Fruit fly (Drosophila melanogaster): ENCODE measurements around the gene brwl.

The brwl gene

dm6 chr2L:9545511-9545910 is 23.2 kb upstream of the brwl start, which contains the start of gene CG13114:
Gene CG13114 (plus strand): TSS chr2L:9545811.
- no peak for TF ChIP-seq da (GFP tag; optimal IDR thresholded peaks at IDR 0.05)
- no peak for TF ChIP-seq CG7357 (GFP tag; IDR thresholded peaks at IDR 0.05)
- no peak for TF ChIP-seq sob (GFP tag; IDR thresholded peaks at IDR 0.05)
- TF ChIP-seq h (optimal IDR thresholded peaks at IDR 0.05) = no peak
- TF ChIP-seq maf-S (GFP tag; optimal IDR thresholded peaks at IDR 0.05) = no peak
- no peak for TF ChIP-seq CG10147 (GFP tag; optimal IDR thresholded peaks at IDR 0.05)
- no peak for TF ChIP-seq CG9817 (tag; optimal IDR thresholded peaks at IDR 0.05)
- TF ChIP-seq MTF-1 (GFP tag; optimal IDR thresholded peaks at IDR 0.05; ENCODE audit: borderline replicate concordance) = no peak
- TF ChIP-seq CG17802 (tag; optimal IDR thresholded peaks at IDR 0.05) = no peak
- TF ChIP-seq CG10321 (GFP tag; IDR thresholded peaks at IDR 0.05) = no peak

- peak; percentile 6 to 15 for TF ChIP-seq Trl (optimal IDR thresholded peaks at IDR 0.05)
- TF ChIP-seq Trl (GFP tag; optimal IDR thresholded peaks at IDR 0.05) = no peak
- TF ChIP-seq CG6683 (GFP tag; optimal IDR thresholded peaks at IDR 0.05) = no peak
- peak; percentile 43 for TF ChIP-seq sd (tag; optimal IDR thresholded peaks at IDR 0.05)
- TF ChIP-seq sim (GFP tag; IDR thresholded peaks at IDR 0.05) = no peak
- TF ChIP-seq kah (GFP tag; optimal IDR thresholded peaks at IDR 0.05) = peak; percentile 95
- no peak for TF ChIP-seq CG2120 (GFP tag; optimal IDR thresholded peaks at IDR 0.05)
- TF ChIP-seq Drgx (GFP tag; IDR thresholded peaks at IDR 0.05) = peak; percentile 60
- TF ChIP-seq Hr3 (GFP tag; optimal IDR thresholded peaks at IDR 0.05) = no peak
- no peak for TF ChIP-seq CG17186 (GFP tag; optimal IDR thresholded peaks at IDR 0.05)
- TF ChIP-seq CG30020 (tag; optimal IDR thresholded peaks at IDR 0.05) = no peak
- no peak for TF ChIP-seq tin (GFP tag; optimal IDR thresholded peaks at IDR 0.05)
- TF ChIP-seq CG10543 (GFP tag; optimal IDR thresholded peaks at IDR 0.05) = peak; percentile 29
- no peak for TF ChIP-seq CG16863 (GFP tag; optimal IDR thresholded peaks at IDR 0.05)
Observed at dm6 chr2L:9550880-9551279, 17.8 kb upstream of the brwl start.

dm6 chr2L:9557858-9558257 is 10.8 kb upstream of the brwl start:
- TF ChIP-seq CG10462 (GFP tag; optimal IDR thresholded peaks at IDR 0.05) = no peak
- no peak for TF ChIP-seq jing (GFP tag; optimal IDR thresholded peaks at IDR 0.05)
- TF ChIP-seq ato (GFP tag; IDR thresholded peaks at IDR 0.05; ENCODE audit: partially characterized antibody) = no peak
- no peak for TF ChIP-seq CG17361 (GFP tag; IDR thresholded peaks at IDR 0.05)
- no peak for TF ChIP-seq CG14965 (GFP tag; optimal IDR thresholded peaks at IDR 0.05; ENCODE audit: borderline replicate concordance)
- no peak for TF ChIP-seq CG7372 (GFP tag; IDR thresholded peaks at IDR 0.05)
- TF ChIP-seq bsh (GFP tag; optimal IDR thresholded peaks at IDR 0.05) = no peak
- peak; percentile 9 for TF ChIP-seq CG10543 (GFP tag; optimal IDR thresholded peaks at IDR 0.05)
- TF ChIP-seq abd-A (tag; optimal IDR thresholded peaks at IDR 0.05) = no peak
- TF ChIP-seq dimm (GFP tag; IDR thresholded peaks at IDR 0.05) = no peak
- no peak for TF ChIP-seq Rx (GFP tag; IDR thresholded peaks at IDR 0.05)
- no peak for TF ChIP-seq CG43689 (GFP tag; IDR thresholded peaks at IDR 0.05)
- no peak for TF ChIP-seq CG4730 (GFP tag; IDR thresholded peaks at IDR 0.05)
- TF ChIP-seq Dbx (GFP tag; IDR thresholded peaks at IDR 0.05) = no peak
- no peak for TF ChIP-seq Vsx1 (GFP tag; optimal IDR thresholded peaks at IDR 0.05)
- TF ChIP-seq toy (GFP tag; IDR thresholded peaks at IDR 0.05) = no peak
- no peak for TF ChIP-seq CG3847 (GFP tag; IDR thresholded peaks at IDR 0.05)
- no peak for TF ChIP-seq Eip74EF (GFP tag; optimal IDR thresholded peaks at IDR 0.05)
- peak; percentile 6; the same call in 1 of the 2 replicates for TF ChIP-seq slbo (GFP tag; IDR thresholded peaks at IDR 0.05)
- no peak for TF ChIP-seq CrebB (tag; optimal IDR thresholded peaks at IDR 0.05)
- TF ChIP-seq bbx (GFP tag; IDR thresholded peaks at IDR 0.05; ENCODE audit: partially characterized antibody) = no peak
- TF ChIP-seq p53 (GFP tag; optimal IDR thresholded peaks at IDR 0.05) = no peak
- TF ChIP-seq CG16813 (GFP tag; IDR thresholded peaks at IDR 0.05; ENCODE audit: partially characterized antibody) = no peak
- TF ChIP-seq CG32772 (GFP tag; IDR thresholded peaks at IDR 0.05) = no peak
- no peak for TF ChIP-seq CG17912 (GFP tag; optimal IDR thresholded peaks at IDR 0.05)
- TF ChIP-seq sisA (GFP tag; IDR thresholded peaks at IDR 0.05) = no peak
- no peak for TF ChIP-seq Mad (GFP tag; optimal IDR thresholded peaks at IDR 0.05)
- TF ChIP-seq CG18262 (tag; optimal IDR thresholded peaks at IDR 0.05) = no peak
